Worm (Caenorhabditis elegans) whole organism, L4/young adult: ENCODE data around the gene hip-1.
A peak's percentile ranks its signal among the peaks of the same experiment; 100 is the strongest.

Experiments
- W03F9.2 ChIP-seq: fragments of 150-350 bp; optimal IDR thresholded peaks from 2 replicates; lab custom pipeline; 2014; ENCODE audit warnings: missing biosample characterization, missing genetic modification characterization
- dao-5 ChIP-seq: sonication (generic microtip); optimal IDR thresholded peaks from 2 replicates; lab custom pipeline; 2016; ENCODE audit warnings: missing genotype, missing genetic modification characterization, moderate library complexity, missing compliant biosample characterization
- him-1 ChIP-seq: sonication (generic microtip); optimal IDR thresholded peaks from 2 replicates; lab custom pipeline; 2016; ENCODE audit warnings: missing genotype, missing genetic modification reagents, missing genetic modification characterization, missing compliant biosample characterization

hip-1 gene

DNA sequence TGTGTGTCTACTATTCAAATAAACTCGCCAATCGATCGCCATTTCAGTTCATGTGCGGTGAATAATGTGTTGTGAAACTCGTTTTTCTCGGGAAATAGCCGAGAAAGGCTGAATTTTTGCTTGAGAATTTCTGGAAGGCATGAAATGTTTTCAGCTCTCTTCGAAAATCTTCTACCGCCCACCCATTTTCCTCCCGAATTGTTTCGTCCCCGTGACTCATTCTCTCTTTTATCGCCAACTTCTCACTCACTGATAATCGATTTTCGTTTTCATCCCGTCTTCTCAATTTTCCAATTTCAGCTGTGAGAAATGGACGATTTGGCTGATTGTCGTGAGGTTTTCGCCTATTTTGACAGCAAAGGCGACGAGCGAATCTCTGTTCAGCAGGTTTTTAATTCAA lies 722 bp upstream of the hip-1 start, which contains the start of gene mlc-5:
TSS of gene mlc-5 (plus strand) at position 301 of the 400 bp plus-strand sequence.
- TF ChIP-seq dao-5 (tag; lab: Kevin White, UChicago) (no peak), W03F9.2 (tag; lab: Kevin White, UChicago) (no peak), him-1 (no peak)

DNA sequence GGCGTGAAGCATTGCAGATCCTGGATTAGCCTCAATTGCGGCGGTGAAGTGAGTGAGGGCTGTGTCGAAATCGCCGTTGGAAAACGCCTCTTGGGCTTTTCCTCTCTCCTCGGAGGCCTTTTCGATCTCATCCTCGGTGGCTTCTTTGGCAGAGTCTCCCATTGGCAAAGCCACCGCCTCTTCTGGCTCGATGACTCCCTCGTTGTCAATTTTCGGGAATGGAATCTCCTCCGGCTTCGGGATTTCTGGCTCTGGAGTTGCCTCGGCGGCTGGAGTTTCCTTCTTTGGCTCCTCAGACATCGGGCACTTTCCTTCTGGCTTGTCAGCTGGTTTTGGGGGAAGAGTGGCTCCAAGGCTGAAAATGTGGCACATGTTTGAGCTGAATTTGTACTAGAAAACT lies 575 bp downstream of the hip-1 start:
- no peak for TF ChIP-seq dao-5 (tag; lab: Kevin White, UChicago)
- TF ChIP-seq him-1: no peak
- TF ChIP-seq W03F9.2 (tag; lab: Kevin White, UChicago): no peak

DNA sequence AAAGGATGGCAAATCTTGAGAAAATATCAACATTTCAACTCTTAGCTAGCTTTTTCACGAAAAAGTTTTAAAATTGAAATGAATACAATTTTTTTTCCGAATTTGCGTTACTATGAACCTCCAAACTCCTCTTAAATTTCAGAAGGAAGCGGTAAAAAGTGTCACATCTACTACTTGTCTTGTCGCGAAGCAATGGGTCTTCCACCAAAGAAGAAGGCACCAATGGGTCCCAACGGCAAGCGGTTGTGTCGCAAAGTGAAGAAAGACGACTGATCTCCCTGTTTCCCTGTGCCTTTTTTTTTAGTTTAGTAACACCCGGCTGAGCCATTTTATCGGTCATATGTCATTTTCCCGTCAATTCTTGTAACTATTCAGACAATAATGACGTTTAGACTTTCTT lies 1.3 kb downstream of the hip-1 start:
- no peak for TF ChIP-seq him-1
- TF ChIP-seq W03F9.2 (tag; lab: Kevin White, UChicago): no peak
- no peak for TF ChIP-seq dao-5 (tag; lab: Kevin White, UChicago)

- no peak for TF ChIP-seq dao-5 (tag; lab: Kevin White, UChicago)
- no peak for TF ChIP-seq W03F9.2 (tag; lab: Kevin White, UChicago)
- no peak for TF ChIP-seq him-1
Measured at ce11 chrIII:13616793-13617192, 5.5 kb downstream of the hip-1 start, which contains the start of gene T12D8.9. Gene T12D8.9 (plus strand): TSS chrIII:13617104.

ce11 chrIII:13615530-13615929 lies 6.8 kb downstream of the hip-1 start:
- no peak for TF ChIP-seq dao-5 (tag; lab: Kevin White, UChicago)
- TF ChIP-seq W03F9.2 (tag; lab: Kevin White, UChicago): no peak
- TF ChIP-seq him-1: no peak

ce11 chrIII:13614751-13615150 lies 7.5 kb downstream of the hip-1 start:
- TF ChIP-seq W03F9.2 (tag; lab: Kevin White, UChicago) (no peak), dao-5 (tag; lab: Kevin White, UChicago) (no peak), him-1 (no peak)

DNA sequence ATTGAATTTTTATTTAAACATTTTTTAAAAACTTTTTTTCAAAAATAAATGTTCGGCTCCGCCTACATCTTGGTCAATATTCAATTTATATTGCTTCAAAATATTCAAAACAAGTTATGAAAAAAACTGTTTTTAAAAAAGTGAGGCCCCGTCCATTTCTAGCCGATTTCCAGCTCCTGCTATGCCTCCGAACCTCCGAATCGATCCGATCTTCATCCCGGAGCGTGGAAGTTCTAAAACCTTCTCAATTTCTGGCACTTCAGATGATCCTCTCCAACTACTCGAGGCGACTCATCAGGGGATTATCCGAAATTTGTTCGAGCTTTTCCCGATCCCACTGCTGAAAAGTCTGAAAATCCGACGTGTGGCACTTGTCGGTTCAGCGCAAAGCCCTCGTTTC lies 8.1 kb downstream of the hip-1 start:
- no peak for TF ChIP-seq him-1
- TF ChIP-seq dao-5 (tag; lab: Kevin White, UChicago): no peak
- TF ChIP-seq W03F9.2 (tag; lab: Kevin White, UChicago): no peak

ce11 chrIII:13607833-13608232 lies 14.5 kb downstream of the hip-1 start, which contains the start of gene shpk-1:
Gene shpk-1 (plus strand): TSS chrIII:13608020.
- TF ChIP-seq him-1: no peak
- no peak for TF ChIP-seq dao-5 (tag; lab: Kevin White, UChicago)
- no peak for TF ChIP-seq W03F9.2 (tag; lab: Kevin White, UChicago)

ce11 chrIII:13606865-13607264 lies 15.4 kb downstream of the hip-1 start:
- TF ChIP-seq him-1: no peak
- no peak for TF ChIP-seq dao-5 (tag; lab: Kevin White, UChicago)
- TF ChIP-seq W03F9.2 (tag; lab: Kevin White, UChicago): no peak

ce11 chrIII:13606016-13606530 lies 16.2 kb downstream of the hip-1 start, which contains the start of gene act-5:
Gene act-5 (minus strand): TSS chrIII:13606066.
- TF ChIP-seq him-1: no peak
- TF ChIP-seq W03F9.2 (tag; lab: Kevin White, UChicago): no peak
- TF ChIP-seq dao-5 (tag; lab: Kevin White, UChicago): peak; percentile 34

DNA sequence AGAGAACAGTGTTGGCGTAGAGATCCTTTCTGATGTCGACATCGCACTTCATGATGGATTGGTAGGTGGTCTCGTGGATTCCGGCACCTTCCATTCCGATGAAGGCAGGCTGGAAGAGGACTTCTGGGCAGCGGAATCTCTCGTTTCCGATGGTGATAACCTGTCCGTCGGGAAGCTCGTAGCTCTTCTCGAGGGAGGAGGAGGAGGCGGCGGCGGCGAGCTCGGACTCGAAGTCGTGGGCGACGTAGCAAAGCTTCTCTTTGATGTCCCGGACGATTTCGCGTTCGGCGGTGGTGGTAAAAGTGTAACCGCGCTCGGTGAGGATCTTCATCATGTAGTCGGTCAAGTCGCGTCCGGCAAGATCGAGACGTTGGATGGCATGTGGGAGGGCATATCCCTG lies 17.5 kb downstream of the hip-1 start:
- TF ChIP-seq dao-5 (tag; lab: Kevin White, UChicago) (no peak), him-1 (no peak), W03F9.2 (tag; lab: Kevin White, UChicago) (no peak)

ce11 chrIII:13600254-13600653 lies 22.0 kb downstream of the hip-1 start:
- TF ChIP-seq dao-5 (tag; lab: Kevin White, UChicago): no peak

DNA sequence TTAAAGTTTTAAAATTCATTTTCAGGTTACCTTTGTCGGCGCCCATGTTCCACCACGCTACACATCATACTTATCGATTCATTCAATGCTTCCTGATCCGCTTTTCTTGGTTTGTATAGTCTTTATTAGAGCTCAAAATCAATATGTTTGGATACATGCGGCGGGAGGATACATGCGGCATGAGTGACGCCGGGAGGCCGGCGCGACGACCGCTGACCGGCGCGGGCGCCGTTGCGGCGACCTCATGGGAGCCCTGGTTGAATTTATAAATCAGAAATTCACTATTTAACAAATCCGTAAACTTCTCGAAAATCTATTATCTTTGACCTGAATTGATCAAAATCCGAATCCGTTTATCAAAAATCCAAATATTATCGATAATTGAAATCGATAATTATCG lies 40.6 kb downstream of the hip-1 start:
- TF ChIP-seq him-1 (no peak), W03F9.2 (tag; lab: Kevin White, UChicago) (no peak), dao-5 (tag; lab: Kevin White, UChicago) (no peak)

DNA sequence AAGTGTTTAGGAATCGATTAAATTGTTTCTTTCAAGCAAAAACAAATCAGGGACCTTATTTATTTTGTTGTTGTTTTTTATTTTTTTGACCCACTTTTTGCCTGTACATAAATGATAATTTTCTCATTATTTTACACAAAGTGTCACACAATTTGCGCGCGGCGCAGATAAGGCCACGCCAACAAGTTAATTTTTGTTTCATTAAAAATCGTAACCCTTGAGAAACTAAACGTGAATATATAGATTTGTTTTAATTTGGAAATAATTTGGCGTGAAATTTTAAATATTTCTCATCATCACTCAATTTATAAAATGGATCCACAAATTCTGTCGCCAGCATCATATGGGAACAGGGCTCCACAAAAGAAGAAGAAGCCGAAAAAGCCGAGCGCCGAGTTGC lies 41.8 kb downstream of the hip-1 start, which contains the start of gene T05D4.5:
TSS of gene T05D4.5 (plus strand) at position 301 of the 400 bp plus-strand sequence.
- TF ChIP-seq him-1 (no peak), W03F9.2 (tag; lab: Kevin White, UChicago) (no peak), dao-5 (tag; lab: Kevin White, UChicago) (no peak)

DNA sequence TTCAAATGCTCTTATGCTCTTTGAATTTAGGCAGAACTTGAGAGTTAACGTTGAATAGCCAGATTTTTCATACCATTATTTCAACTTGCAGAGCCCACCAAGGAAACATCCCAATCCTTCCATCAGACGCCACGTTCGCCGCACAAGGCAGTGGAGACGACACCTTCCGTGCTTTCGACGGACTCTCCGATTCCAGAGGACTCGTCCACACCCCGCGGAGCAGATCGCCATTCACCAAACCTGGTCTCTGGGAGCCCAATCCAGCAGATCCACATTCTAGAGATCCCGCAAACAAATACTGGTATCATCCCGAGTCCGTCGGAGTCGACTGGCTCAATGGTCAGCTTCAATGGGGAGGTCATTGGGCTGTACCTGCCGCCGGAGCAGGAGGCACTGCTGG lies 42.2 kb downstream of the hip-1 start:
- TF ChIP-seq dao-5 (tag; lab: Kevin White, UChicago) (no peak), W03F9.2 (tag; lab: Kevin White, UChicago) (no peak), him-1 (no peak)
